Fruit fly (Drosophila melanogaster): ENCODE measurements around the gene Idh.
A peak's percentile ranks its signal among the peaks of the same experiment; 100 is the strongest.

The Idh gene

dm6 chr3L:8340264-8341095, 20.2 kb downstream of the Idh start, which contains the start of the genes Prim1 and CG7083 (continued):
- TF ChIP-seq ham (GFP tag; IDR thresholded peaks at IDR 0.05), result no peak
- no peak for TF ChIP-seq Dfd (GFP tag; optimal IDR thresholded peaks at IDR 0.05)
- no peak for TF ChIP-seq CG6683 (GFP tag; optimal IDR thresholded peaks at IDR 0.05)
- no peak for TF ChIP-seq CG11504 (tag; optimal IDR thresholded peaks at IDR 0.05)
- TF ChIP-seq CG4282 (GFP tag; optimal IDR thresholded peaks at IDR 0.05), result no peak
- TF ChIP-seq Dip2 (GFP tag; IDR thresholded peaks at IDR 0.05), result no peak
- peak; percentile 60 for TF ChIP-seq NfI (GFP tag; optimal IDR thresholded peaks at IDR 0.05)
- no peak for TF ChIP-seq Tbp (GFP tag; optimal IDR thresholded peaks at IDR 0.05)
- TF ChIP-seq CG17568 (GFP tag; optimal IDR thresholded peaks at IDR 0.05), result no peak
- no peak for TF ChIP-seq D (optimal IDR thresholded peaks at IDR 0.05)
- peak; percentile 17 for TF ChIP-seq D (GFP tag; optimal IDR thresholded peaks at IDR 0.05)
- peak; percentile 34 for TF ChIP-seq CG12744 (GFP tag; optimal IDR thresholded peaks at IDR 0.05)
- peak; percentile 57 for TF ChIP-seq zfh2 (GFP tag; optimal IDR thresholded peaks at IDR 0.05)
- peak; percentile 13 for TF ChIP-seq CG3163 (GFP tag; optimal IDR thresholded peaks at IDR 0.05)
- no peak for TF ChIP-seq dmrt99B (tag; optimal IDR thresholded peaks at IDR 0.05)
- peak; percentile 44 for TF ChIP-seq BtbVII (GFP tag; optimal IDR thresholded peaks at IDR 0.05)
- TF ChIP-seq E2f2 (GFP tag; IDR thresholded peaks at IDR 0.05), result peak; percentile 82
- TF ChIP-seq CG4820 (GFP tag; optimal IDR thresholded peaks at IDR 0.05), result peak; percentile 23
- peak; percentile 63 for TF ChIP-seq pzg (GFP tag; optimal IDR thresholded peaks at IDR 0.05)
- no peak for TF ChIP-seq oc (tag; optimal IDR thresholded peaks at IDR 0.05)
- TF ChIP-seq CG2889 (GFP tag; IDR thresholded peaks at IDR 0.05), result no peak
- TF ChIP-seq Bdp1 (GFP tag; optimal IDR thresholded peaks at IDR 0.05), result peak; percentile 43
- TF ChIP-seq grau (tag; optimal IDR thresholded peaks at IDR 0.05), result peak; percentile 52
- TF ChIP-seq CG8281 (tag; optimal IDR thresholded peaks at IDR 0.05), result no peak
- peak; percentile 48 for TF ChIP-seq ERR (GFP tag; optimal IDR thresholded peaks at IDR 0.05)
- TF ChIP-seq CG14667 (GFP tag; IDR thresholded peaks at IDR 0.05), result no peak
- TF ChIP-seq CG12219 (GFP tag; optimal IDR thresholded peaks at IDR 0.05), result peak; percentile 14
- TF ChIP-seq chm (GFP tag; IDR thresholded peaks at IDR 0.05), result no peak
- TF ChIP-seq CHES-1-like (GFP tag; optimal IDR thresholded peaks at IDR 0.05), result peak; percentile 76
- TF ChIP-seq CG13424 (tag; optimal IDR thresholded peaks at IDR 0.05), result peak; percentile 61
- TF ChIP-seq caup (GFP tag; optimal IDR thresholded peaks at IDR 0.05; ENCODE audit: severe bottlenecking), result peak; percentile 55
- peak; percentile 47 for TF ChIP-seq dmrt11E (tag; optimal IDR thresholded peaks at IDR 0.05)
- TF ChIP-seq amos (GFP tag; IDR thresholded peaks at IDR 0.05; ENCODE audit: partially characterized antibody), result peak; percentile 13; the same call in 1 of the 2 replicates
- peak; percentile 60; the same call in 2 of the 3 replicates for TF ChIP-seq CG17361 (GFP tag; IDR thresholded peaks at IDR 0.05)
- TF ChIP-seq Xbp1 (GFP tag; optimal IDR thresholded peaks at IDR 0.05), result peak; percentile 75
- TF ChIP-seq chif (GFP tag; optimal IDR thresholded peaks at IDR 0.05), result peak; percentile 51 to 60
- TF ChIP-seq Side (GFP tag; optimal IDR thresholded peaks at IDR 0.05), result peak; percentile 25
- peak; percentile 68 for TF ChIP-seq row (GFP tag; IDR thresholded peaks at IDR 0.05)
- TF ChIP-seq CG4360 (GFP tag; IDR thresholded peaks at IDR 0.05), result no peak
- TF ChIP-seq knrl (GFP tag; IDR thresholded peaks at IDR 0.05; ENCODE audit: partially characterized antibody), result no peak
- peak; percentile 48 for TF ChIP-seq Scr (GFP tag; IDR thresholded peaks at IDR 0.05; ENCODE audit: partially characterized antibody)
- TF ChIP-seq ind (GFP tag; optimal IDR thresholded peaks at IDR 0.05), result peak; percentile 53
- no peak for TF ChIP-seq Awh (GFP tag; IDR thresholded peaks at IDR 0.05)
- TF ChIP-seq dimm (GFP tag; IDR thresholded peaks at IDR 0.05), result no peak
- TF ChIP-seq CG9876 (GFP tag; optimal IDR thresholded peaks at IDR 0.05), result peak; percentile 18
- peak; percentile 59 for TF ChIP-seq CG17829 (tag; optimal IDR thresholded peaks at IDR 0.05)
- TF ChIP-seq ken (GFP tag; IDR thresholded peaks at IDR 0.05), result 0 out of 3 replicates have a peak, but pooled peaks have one; percentile 35
- TF ChIP-seq CG10979 (tag; optimal IDR thresholded peaks at IDR 0.05), result peak; percentile 50
- TF ChIP-seq CG11560 (tag; IDR thresholded peaks at IDR 0.05), result no peak

Measured in whole organism, embryonic.